Fruit fly (Drosophila melanogaster) whole organism, prepupa: ENCODE measurements around the gene blot.

Experiments
- Blimp-1 ChIP-seq: fragments of 200-800 bp; sonication (Bioruptor generic); optimal IDR thresholded peaks from 3 replicates; lab custom pipeline; 2017; ENCODE audit warnings: missing biosample characterization, missing genetic modification characterization, mild to moderate bottlenecking, moderate library complexity, missing genetic modification reagents
- CG10631 ChIP-seq: fragments of 200-800 bp; sonication (Bioruptor generic); optimal IDR thresholded peaks from 2 replicates; lab custom pipeline; 2016; ENCODE audit warnings: missing biosample characterization, missing genetic modification characterization
- CG10669 ChIP-seq: fragments of 200-800 bp; sonication (Bioruptor generic); optimal IDR thresholded peaks from 3 replicates; lab custom pipeline; 2018; ENCODE audit warnings: missing biosample characterization, mild to moderate bottlenecking, missing genetic modification characterization, moderate library complexity
- CG11294 ChIP-seq: fragments of 200-800 bp; sonication (Bioruptor generic); IDR thresholded peaks from 2 replicates; pipeline ENCODE4 v1.3.6; 2022; ENCODE audit warnings: missing biosample characterization, missing genetic modification characterization
- CG11902 ChIP-seq: fragments of 200-800 bp; sonication (Bioruptor generic); optimal IDR thresholded peaks from 3 replicates; lab custom pipeline; 2016; ENCODE audit warnings: missing biosample characterization, missing genetic modification characterization
- CG15336 ChIP-seq: fragments of 200-800 bp; sonication (Bioruptor generic); IDR thresholded peaks from 2 replicates; pipeline ENCODE4 v1.3.6; 2022; ENCODE audit warnings: missing biosample characterization, missing genetic modification characterization
- CG1621 ChIP-seq: fragments of 200-800 bp; sonication (Bioruptor generic); optimal IDR thresholded peaks from 3 replicates; lab custom pipeline; 2018; ENCODE audit warnings: missing biosample characterization, mild to moderate bottlenecking, missing genetic modification characterization
- CG16779 ChIP-seq: fragments of 200-800 bp; sonication (Bioruptor generic); optimal IDR thresholded peaks from 3 replicates; lab custom pipeline; 2017; ENCODE audit warnings: missing biosample characterization, mild to moderate bottlenecking, missing genetic modification characterization
- CG34406 ChIP-seq: fragments of 200-800 bp; sonication (Bioruptor generic); optimal IDR thresholded peaks from 3 replicates; lab custom pipeline; 2016; ENCODE audit warnings: missing biosample characterization, missing genetic modification characterization
- CG6276 ChIP-seq: fragments of 200-800 bp; sonication (Bioruptor generic); optimal IDR thresholded peaks from 2 replicates; lab custom pipeline; 2017; ENCODE audit warnings: missing biosample characterization, mild to moderate bottlenecking, missing genetic modification characterization
- CG6792 ChIP-seq: fragments of 200-800 bp; sonication (Bioruptor generic); optimal IDR thresholded peaks from 3 replicates; lab custom pipeline; 2016; ENCODE audit warnings: missing biosample characterization, missing genetic modification characterization
- CG7368 ChIP-seq: fragments of 200-800 bp; sonication (Bioruptor generic); optimal IDR thresholded peaks from 3 replicates; lab custom pipeline; 2016; ENCODE audit warnings: missing biosample characterization, missing genetic modification characterization
- CG8119 ChIP-seq: fragments of 200-800 bp; sonication (Bioruptor generic); IDR thresholded peaks from 3 replicates; pipeline ENCODE4 v1.3.6; 2022; ENCODE audit warnings: missing biosample characterization, missing genetic modification characterization
- CG8319 ChIP-seq: fragments of 200-800 bp; sonication (Bioruptor generic); optimal IDR thresholded peaks from 3 replicates; lab custom pipeline; 2016; ENCODE audit warnings: missing biosample characterization, missing genetic modification characterization
- CG8632 ChIP-seq: fragments of 200-800 bp; sonication (Bioruptor generic); optimal IDR thresholded peaks from 3 replicates; lab custom pipeline; 2016; ENCODE audit warnings: missing biosample characterization, missing genetic modification characterization
- CG9139 ChIP-seq: fragments of 200-800 bp; sonication (Bioruptor generic); optimal IDR thresholded peaks from 3 replicates; lab custom pipeline; 2017; ENCODE audit warnings: missing biosample characterization, mild to moderate bottlenecking, missing genetic modification characterization
- Eip75B ChIP-seq: fragments of 200-800 bp; sonication (Bioruptor generic); optimal IDR thresholded peaks from 3 replicates; lab custom pipeline; 2016; ENCODE audit warnings: missing biosample characterization, missing genetic modification characterization
- Eip78C ChIP-seq: fragments of 200-800 bp; sonication (Bioruptor generic); peaks from one replicate; lab custom pipeline; 2016; ENCODE audit warnings: missing biosample characterization, missing genetic modification characterization
- Eip93F ChIP-seq: fragments of 200-800 bp; sonication (Bioruptor generic); optimal IDR thresholded peaks from 2 replicates; lab custom pipeline; 2016; ENCODE audit warnings: missing biosample characterization, mild to moderate bottlenecking, missing genetic modification characterization
- Ets21C ChIP-seq: fragments of 200-800 bp; sonication (Bioruptor generic); optimal IDR thresholded peaks from 3 replicates; lab custom pipeline; 2016; ENCODE audit warnings: missing biosample characterization, missing genetic modification characterization
- Gug ChIP-seq: fragments of 200-800 bp; sonication (Bioruptor generic); IDR thresholded peaks from 2 replicates; pipeline ENCODE4 v1.3.6; 2022; ENCODE audit warnings: missing biosample characterization, missing genetic modification characterization
- Hr38 ChIP-seq: sonication (Bioruptor generic); optimal IDR thresholded peaks from 2 replicates; lab custom pipeline; 2016; ENCODE audit warnings: missing biosample characterization, missing genetic modification characterization
- Hr4 ChIP-seq: fragments of 200-800 bp; sonication (Bioruptor generic); optimal IDR thresholded peaks from 3 replicates; lab custom pipeline; 2016; ENCODE audit warnings: missing biosample characterization, missing genetic modification characterization
- Met ChIP-seq: fragments of 200-800 bp; sonication (Bioruptor generic); optimal IDR thresholded peaks from 3 replicates; lab custom pipeline; 2016; ENCODE audit warnings: missing biosample characterization, missing genetic modification characterization
- OdsH ChIP-seq: fragments of 200-800 bp; sonication (Bioruptor generic); optimal IDR thresholded peaks from 3 replicates; lab custom pipeline; 2016; ENCODE audit warnings: missing biosample characterization, missing genetic modification characterization
- Smox ChIP-seq: fragments of 200-800 bp; sonication (Bioruptor generic); optimal IDR thresholded peaks from 3 replicates; lab custom pipeline; 2016; ENCODE audit warnings: missing biosample characterization, missing genetic modification characterization
- Sox14 ChIP-seq: fragments of 200-800 bp; sonication (Bioruptor generic); optimal IDR thresholded peaks from 3 replicates; lab custom pipeline; 2016; ENCODE audit warnings: missing biosample characterization, missing genetic modification characterization
- Sox15 ChIP-seq: fragments of 200-800 bp; sonication (Bioruptor generic); optimal IDR thresholded peaks from 3 replicates; lab custom pipeline; 2016; ENCODE audit warnings: missing biosample characterization, missing genetic modification characterization
- cyc ChIP-seq: fragments of 200-800 bp; sonication (Bioruptor generic); optimal IDR thresholded peaks from 3 replicates; lab custom pipeline; 2016; ENCODE audit warnings: missing biosample characterization, missing genetic modification characterization
- eg ChIP-seq: fragments of 200-800 bp; sonication (Bioruptor generic); IDR thresholded peaks from 3 replicates; pipeline ENCODE4 v1.3.6; 2022; ENCODE audit warnings: missing biosample characterization, missing genetic modification characterization
- fd59A ChIP-seq: fragments of 200-800 bp; sonication (Bioruptor generic); optimal IDR thresholded peaks from 2 replicates; lab custom pipeline; 2017; ENCODE audit warnings: missing biosample characterization, mild to moderate bottlenecking, missing genetic modification characterization, missing genetic modification reagents
- fd85E ChIP-seq: fragments of 200-800 bp; sonication (Bioruptor generic); optimal IDR thresholded peaks from 3 replicates; lab custom pipeline; 2016; ENCODE audit warnings: missing biosample characterization, missing genetic modification characterization
- fkh ChIP-seq: fragments of 200-800 bp; sonication (Bioruptor generic); optimal IDR thresholded peaks from 3 replicates; lab custom pipeline; 2017; ENCODE audit warnings: missing biosample characterization, mild to moderate bottlenecking, missing genetic modification characterization, moderate library complexity
- lz ChIP-seq: fragments of 200-800 bp; sonication (Bioruptor generic); optimal IDR thresholded peaks from 3 replicates; lab custom pipeline; 2016; ENCODE audit warnings: missing biosample characterization, missing genetic modification characterization
- net ChIP-seq: fragments of 200-800 bp; sonication (Bioruptor generic); optimal IDR thresholded peaks from 3 replicates; lab custom pipeline; 2016; ENCODE audit warnings: missing biosample characterization, missing genetic modification characterization
- pdm3 ChIP-seq: fragments of 200-800 bp; sonication (Bioruptor generic); optimal IDR thresholded peaks from 3 replicates; lab custom pipeline; 2016; ENCODE audit warnings: missing biosample characterization, missing genetic modification characterization
- salr ChIP-seq, 2 experiments: fragments of 200-800 bp; sonication (Bioruptor generic); optimal IDR thresholded peaks; 3 replicates each; lab custom pipeline; 2016 to 2018; ENCODE audit warnings: missing biosample characterization in 2 of 2, missing genetic modification characterization in 2 of 2, mild to moderate bottlenecking in 1 of 2
- spab ChIP-seq: fragments of 200-800 bp; sonication (Bioruptor generic); optimal IDR thresholded peaks from 2 replicates; lab custom pipeline; 2017; ENCODE audit warnings: missing biosample characterization, mild to moderate bottlenecking, missing genetic modification characterization, missing genetic modification reagents
- ss ChIP-seq, 2 experiments: fragments of 200-800 bp; sonication (Bioruptor generic); optimal IDR thresholded peaks; 2 replicates in 1 of 2; 3 replicates in 1 of 2; lab custom pipeline; 2017 to 2018; ENCODE audit warnings: mild to moderate bottlenecking in 2 of 2, missing biosample characterization in 2 of 2, missing genetic modification characterization in 2 of 2, moderate library complexity in 1 of 2
- svp ChIP-seq: fragments of 200-800 bp; sonication (Bioruptor generic); peaks from one replicate; lab custom pipeline; 2016; ENCODE audit warnings: missing biosample characterization, missing genetic modification characterization
- topi ChIP-seq: fragments of 200-800 bp; sonication (Bioruptor generic); optimal IDR thresholded peaks from 3 replicates; lab custom pipeline; 2016; ENCODE audit warnings: missing biosample characterization, missing genetic modification characterization

The blot gene

dm6 chr3L:17391132-17391531 is 30.2 kb downstream of the blot start:
- no peak for TF ChIP-seq net (GFP tag; lab: Kevin White, UChicago)
- TF ChIP-seq spab = no peak
- TF ChIP-seq CG6792 (GFP tag; lab: Kevin White, UChicago) = no peak
- TF ChIP-seq CG16779 (tag; lab: Kevin White, UChicago) = no peak
- TF ChIP-seq CG9139 (GFP tag; lab: Kevin White, UChicago) = no peak
- TF ChIP-seq Gug = no peak
- no peak for TF ChIP-seq svp (GFP tag; lab: Kevin White, UChicago)
- no peak for TF ChIP-seq CG10631
- TF ChIP-seq OdsH = no peak
- TF ChIP-seq CG8119 (GFP tag; lab: Robert Waterston, UW) = no peak

- TF ChIP-seq cyc (GFP tag; lab: Kevin White, UChicago) = no peak
Measured at dm6 chr3L:17388895-17389294, 32.4 kb downstream of the blot start, which contains the start of gene CG13731. CG13731 (minus strand) TSS chr3L:17388956.

- TF ChIP-seq CG6276 = no peak
- TF ChIP-seq Sox15 (GFP tag; lab: Kevin White, UChicago) = no peak
Measured at dm6 chr3L:17386612-17387382, 34.5 kb downstream of the blot start.

- TF ChIP-seq CG11902 (GFP tag; lab: Kevin White, UChicago) (no peak), ss (GFP tag; optimal IDR thresholded peaks at IDR 0.05; lab: Kevin White, UChicago) (no peak), fd85E (GFP tag; lab: Kevin White, UChicago) (no peak), Blimp-1 (no peak), CG15336 (GFP tag; lab: Robert Waterston, UW) (no peak), net (GFP tag; lab: Kevin White, UChicago) (no peak), salr (GFP tag; optimal IDR thresholded peaks at IDR 0.05; lab: Kevin White, UChicago) (no peak), lz (GFP tag; lab: Kevin White, UChicago) (no peak), CG7368 (no peak), CG11294 (GFP tag; lab: Robert Waterston, UW) (no peak), CG1621 (tag; lab: Kevin White, UChicago) (no peak), Eip93F (GFP tag; lab: Kevin White, UChicago) (no peak), fkh (no peak), CG10669 (GFP tag; lab: Kevin White, UChicago) (no peak), eg (GFP tag; lab: Robert Waterston, UW) (no peak), CG34406 (no peak), topi (GFP tag; lab: Kevin White, UChicago) (no peak)
- TF ChIP-seq, all 60 proteins: peak for 0
Measured at dm6 chr3L:17383714-17384113, 37.6 kb downstream of the blot start.

- TF ChIP-seq CG8632 (GFP tag; lab: Kevin White, UChicago) = no peak
- no peak for TF ChIP-seq pdm3 (GFP tag; lab: Kevin White, UChicago)
- no peak for TF ChIP-seq lz (GFP tag; lab: Kevin White, UChicago)
- TF ChIP-seq Ets21C (GFP tag; lab: Kevin White, UChicago) = no peak
- TF ChIP-seq Gug = no peak
Measured at dm6 chr3L:17383285-17383684, 38.0 kb downstream of the blot start.

dm6 chr3L:17382628-17383027 is 38.7 kb downstream of the blot start, which contains the start of gene CG13728:
CG13728 (minus strand) TSS chr3L:17382728.
- TF ChIP-seq fd59A (GFP tag; lab: Kevin White, UChicago) (no peak), Hr38 (GFP tag; lab: Kevin White, UChicago) (no peak), Hr4 (GFP tag; lab: Kevin White, UChicago) (no peak), svp (GFP tag; lab: Kevin White, UChicago) (no peak), Sox14 (no peak), Smox (GFP tag; lab: Kevin White, UChicago) (no peak), Blimp-1 (no peak), net (GFP tag; lab: Kevin White, UChicago) (no peak), CG8119 (GFP tag; lab: Robert Waterston, UW) (no peak), Eip75B (GFP tag; lab: Kevin White, UChicago) (no peak), CG8319 (GFP tag; lab: Kevin White, UChicago) (no peak), Sox15 (GFP tag; lab: Kevin White, UChicago) (no peak), Eip78C (no peak), Met (GFP tag; lab: Kevin White, UChicago) (no peak)
